Worm (Caenorhabditis elegans) whole organism, L4 larva: ENCODE data around the gene Y25C1A.13.

Experiments used
- F49E8.2 ChIP-seq: sonication (generic microtip); optimal IDR thresholded peaks from 2 replicates; lab custom pipeline; 2016; ENCODE audit warnings: missing compliant biosample characterization, mild to moderate bottlenecking, missing genetic modification characterization, borderline replicate concordance
- Y48G9A.11 ChIP-seq: fragments of 200-800 bp; sonication (Bioruptor generic); IDR thresholded peaks from 2 replicates; pipeline ENCODE4 v1.3.6; 2022; ENCODE audit warnings: missing genetic modification reagents, missing genetic modification characterization, missing compliant biosample characterization
- ces-1 ChIP-seq: fragments of 150-350 bp; sonication (generic microtip); optimal IDR thresholded peaks from 4 replicates; lab custom pipeline; 2014; ENCODE audit warnings: missing biosample characterization, missing genetic modification reagents, missing genetic modification characterization
- daf-12 ChIP-seq: fragments of 150-350 bp; optimal IDR thresholded peaks from 2 replicates; lab custom pipeline; 2014; ENCODE audit warnings: missing biosample characterization, missing genetic modification reagents, missing genetic modification characterization
- nhr-25 ChIP-seq: sonication (generic microtip); optimal IDR thresholded peaks from 2 replicates; lab custom pipeline; 2017; ENCODE audit warnings: missing genetic modification characterization, mild to moderate bottlenecking, missing compliant biosample characterization, antibody characterized with exemption, moderate library complexity, borderline replicate concordance; ENCODE audit not compliant: insufficient read depth
- nhr-48 ChIP-seq: sonication (generic microtip); optimal IDR thresholded peaks from 2 replicates; lab custom pipeline; 2016; ENCODE audit warnings: mild to moderate bottlenecking, missing genetic modification characterization, missing compliant biosample characterization
- unc-62 ChIP-seq, 3 experiments: fragments of 150-350 bp in 1 of 3; sonication (generic microtip); optimal IDR thresholded peaks in 2 of 3; peaks in 1 of 3; 1 replicate in 1 of 3; 2 replicates in 2 of 3; lab custom pipeline; 2014 to 2017; ENCODE audit warnings: missing biosample characterization in 3 of 3, missing genetic modification characterization in 3 of 3, missing genetic modification reagents in 3 of 3, missing genotype in 1 of 3

- TF ChIP-seq ces-1 (no peak), F49E8.2 (tag; lab: Kevin White, UChicago) (no peak), nhr-25 (no peak), Y48G9A.11 (GFP tag; lab: Robert Waterston, UW) (no peak), daf-12 (tag; lab: Kevin White, UChicago) (no peak), nhr-48 (tag; lab: Kevin White, UChicago) (no peak), unc-62 (GFP tag; optimal IDR thresholded peaks at IDR 0.05 in 1 of 2; lab: Kevin White, UChicago) (no peak), unc-62 (tag; optimal IDR thresholded peaks at IDR 0.05; lab: Kevin White, UChicago) (no peak)
These were observed 5.3 kb downstream of the Y25C1A.13 start, which contains the start of gene clec-122 for ce11 chrII:3105765-3106164.
